Fruit fly (Drosophila melanogaster): ENCODE data around the gene Tcs4.

The Tcs4 gene

DNA sequence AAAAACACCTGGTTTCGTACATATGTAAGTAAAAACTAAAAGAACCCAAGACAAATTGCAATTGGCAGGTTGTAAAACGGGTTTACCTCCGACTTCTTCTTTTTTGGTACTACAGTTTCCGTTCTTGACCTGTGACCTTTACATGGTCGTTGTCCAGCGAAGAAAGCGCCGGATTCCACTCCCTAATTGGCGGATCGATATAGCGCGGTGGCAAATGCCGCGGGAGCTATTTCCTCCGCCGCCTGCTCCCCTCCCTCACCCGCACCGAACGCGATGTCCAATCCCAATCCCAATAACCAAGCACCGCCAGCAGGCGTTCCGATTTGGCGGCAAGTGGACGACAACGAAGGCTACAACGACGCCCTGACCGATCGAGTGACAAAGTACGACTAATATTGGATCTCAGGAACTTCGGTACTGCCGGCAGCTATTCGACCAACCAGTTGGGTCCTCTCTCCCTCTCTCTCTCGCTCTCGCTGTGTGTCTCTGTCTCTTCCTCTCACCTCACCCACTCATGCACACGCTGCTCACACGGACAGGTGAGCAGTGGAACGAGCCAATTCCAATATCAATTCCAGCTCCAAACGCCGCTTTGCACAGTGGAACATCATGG lies 38.9 kb downstream of the Tcs4 start:
- peak; percentile 27 for TF ChIP-seq CG13204 (GFP tag; optimal IDR thresholded peaks at IDR 0.05)
- no peak for TF ChIP-seq CG12605 (GFP tag; IDR thresholded peaks at IDR 0.05)
- TF ChIP-seq gl (tag; optimal IDR thresholded peaks at IDR 0.05) = no peak
- no peak for TF ChIP-seq Snoo (tag; optimal IDR thresholded peaks at IDR 0.05)
- TF ChIP-seq CG32121 (GFP tag; IDR thresholded peaks at IDR 0.05) = peak; percentile 48; the same call in 1 of the 2 replicates
- TF ChIP-seq CG4496 (GFP tag; IDR thresholded peaks at IDR 0.05) = peak; percentile 61
- TF ChIP-seq CG34367 (tag; optimal IDR thresholded peaks at IDR 0.05) = no peak
- peak; percentile 41 for TF ChIP-seq EcR (GFP tag; optimal IDR thresholded peaks at IDR 0.05)
- no peak for TF ChIP-seq CG8159 (tag; optimal IDR thresholded peaks at IDR 0.05)
- no peak for TF ChIP-seq CG10348 (GFP tag; IDR thresholded peaks at IDR 0.05)
- TF ChIP-seq CG17806 (tag; optimal IDR thresholded peaks at IDR 0.05) = no peak
- no peak for TF ChIP-seq rn (GFP tag; IDR thresholded peaks at IDR 0.05)
- TF ChIP-seq fd96Ca (GFP tag; IDR thresholded peaks at IDR 0.05) = peak; percentile 45; the same call in 1 of the 3 replicates
- TF ChIP-seq CG8301 (tag; optimal IDR thresholded peaks at IDR 0.05) = no peak
- TF ChIP-seq Ets98B (GFP tag; IDR thresholded peaks at IDR 0.05) = peak; percentile 42; the same call in 1 of the 2 replicates

DNA sequence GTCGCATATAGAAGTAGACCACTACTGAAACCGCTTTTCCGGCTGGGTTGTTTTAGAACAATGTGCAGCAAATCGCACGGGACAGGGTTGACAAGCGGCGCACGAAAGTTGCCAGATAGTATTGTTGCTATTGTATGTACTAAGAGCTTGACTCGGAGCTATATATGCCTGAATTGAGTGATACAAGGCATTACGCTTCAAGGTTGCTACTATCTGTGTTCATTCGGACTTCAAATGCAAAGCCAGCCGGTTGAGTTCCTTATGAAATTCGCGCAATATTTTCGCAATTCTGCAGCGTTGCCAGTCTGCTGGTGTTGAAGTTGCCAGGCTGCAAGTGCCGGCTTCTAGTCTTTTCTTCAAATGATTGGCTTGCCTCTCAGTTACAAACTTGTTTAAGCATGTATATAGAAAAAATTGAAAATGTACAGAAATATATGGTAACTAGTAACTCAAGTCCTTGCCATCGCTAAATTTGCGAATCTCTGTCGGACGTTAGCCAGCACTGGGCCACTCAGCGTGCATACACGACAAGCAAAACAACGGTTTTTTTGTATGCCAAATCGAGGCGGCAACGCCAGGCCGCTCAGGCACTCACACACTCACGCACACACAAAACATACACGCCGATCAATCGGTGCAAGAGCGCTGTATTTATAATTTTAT lies 49.7 kb downstream of the Tcs4 start, which contains the start of the genes Ranbp21 and Elys:
Ranbp21 (minus strand) TSS at position 513 of the 663 bp plus-strand sequence.
Elys (plus strand) TSS at position 549 of the 663 bp plus-strand sequence.
- TF ChIP-seq gl (tag; optimal IDR thresholded peaks at IDR 0.05) (no peak), Snoo (tag; optimal IDR thresholded peaks at IDR 0.05) (no peak), fd96Ca (GFP tag; IDR thresholded peaks at IDR 0.05) (peak; percentile 57; the same call in 2 of the 3 replicates), CG8301 (tag; optimal IDR thresholded peaks at IDR 0.05) (no peak), CG15710 (tag; optimal IDR thresholded peaks at IDR 0.05) (peak; percentile 39), CG4496 (GFP tag; IDR thresholded peaks at IDR 0.05) (peak; percentile 67), CG32121 (GFP tag; IDR thresholded peaks at IDR 0.05) (no peak)

Measured in whole organism, pupa.